Worm (Caenorhabditis elegans) whole organism, L2 larva: ENCODE data around the gene mboa-3.

Source experiments
- F13H6.1 ChIP-seq: sonication (generic microtip); optimal IDR thresholded peaks from 2 replicates; lab custom pipeline; 2016; ENCODE audit warnings: missing genetic modification characterization, missing compliant biosample characterization
- Y55F3AM.14 ChIP-seq: fragments of 200-800 bp; sonication (Bioruptor generic); optimal IDR thresholded peaks from 2 replicates; lab custom pipeline; 2018; ENCODE audit warnings: mild to moderate bottlenecking, missing genetic modification characterization, missing compliant biosample characterization
- ZK546.5 ChIP-seq: sonication (generic microtip); optimal IDR thresholded peaks from 2 replicates; lab custom pipeline; 2017; ENCODE audit warnings: missing biosample characterization, missing genetic modification characterization
- alr-1 ChIP-seq: fragments of 150-350 bp; optimal IDR thresholded peaks from 2 replicates; lab custom pipeline; 2014; ENCODE audit warnings: missing biosample characterization, missing genetic modification characterization
- ceh-16 ChIP-seq: fragments of 150-350 bp; optimal IDR thresholded peaks from 2 replicates; lab custom pipeline; 2014; ENCODE audit warnings: missing biosample characterization, missing genetic modification characterization
- ceh-82 ChIP-seq: fragments of 150-350 bp; optimal IDR thresholded peaks from 2 replicates; lab custom pipeline; 2014; ENCODE audit warnings: missing biosample characterization, missing genetic modification characterization
- crh-2 ChIP-seq: sonication (generic microtip); optimal IDR thresholded peaks from 2 replicates; lab custom pipeline; 2017; ENCODE audit warnings: missing biosample characterization, missing genetic modification characterization
- dmd-4 ChIP-seq: sonication (generic microtip); optimal IDR thresholded peaks from 2 replicates; lab custom pipeline; 2017; ENCODE audit warnings: missing biosample characterization, missing genetic modification characterization
- elt-1 ChIP-seq: fragments of 150-350 bp; optimal IDR thresholded peaks from 2 replicates; lab custom pipeline; 2014; ENCODE audit warnings: missing biosample characterization, missing genetic modification characterization
- elt-3 ChIP-seq: sonication (generic microtip); optimal IDR thresholded peaks from 2 replicates; lab custom pipeline; 2017; ENCODE audit warnings: missing biosample characterization, missing genetic modification characterization
- gmeb-1 ChIP-seq: fragments of 150-350 bp; optimal IDR thresholded peaks from 2 replicates; lab custom pipeline; 2014; ENCODE audit warnings: missing biosample characterization, missing genetic modification characterization
- lin-11 ChIP-seq: fragments of 150-350 bp; sonication (generic microtip); optimal IDR thresholded peaks from 2 replicates; lab custom pipeline; 2014; ENCODE audit warnings: missing biosample characterization, missing genetic modification characterization, inconsistent platforms, mixed read lengths
- lin-13 ChIP-seq: fragments of 150-350 bp; optimal IDR thresholded peaks from 2 replicates; lab custom pipeline; 2014; ENCODE audit warnings: missing biosample characterization, missing genetic modification reagents, missing genetic modification characterization
- lsy-2 ChIP-seq, 2 experiments: fragments of 150-350 bp in 1 of 2; sonication (generic microtip) in 1 of 2; optimal IDR thresholded peaks; 2 replicates each; lab custom pipeline; 2014 to 2017; ENCODE audit warnings: missing biosample characterization in 2 of 2, missing genetic modification characterization in 2 of 2
- mbf-1 ChIP-seq: sonication (generic microtip); optimal IDR thresholded peaks from 2 replicates; lab custom pipeline; 2017; ENCODE audit warnings: missing biosample characterization, missing genetic modification characterization
- mdl-1 ChIP-seq, 2 experiments: fragments of 150-350 bp in 1 of 2; sonication (generic microtip) in 1 of 2; optimal IDR thresholded peaks; 2 replicates each; lab custom pipeline; 2017; ENCODE audit warnings: missing biosample characterization in 2 of 2, missing genetic modification characterization in 2 of 2
- nhr-10 ChIP-seq: sonication (generic microtip); optimal IDR thresholded peaks from 2 replicates; lab custom pipeline; 2017; ENCODE audit warnings: missing biosample characterization, missing genetic modification characterization
- nhr-12 ChIP-seq: fragments of 150-350 bp; optimal IDR thresholded peaks from 2 replicates; lab custom pipeline; 2014; ENCODE audit warnings: missing biosample characterization, missing genetic modification characterization
- nhr-129 ChIP-seq: fragments of 150-350 bp; optimal IDR thresholded peaks from 2 replicates; lab custom pipeline; 2014; ENCODE audit warnings: missing biosample characterization, missing genetic modification characterization
- nhr-21 ChIP-seq: fragments of 150-350 bp; optimal IDR thresholded peaks from 2 replicates; lab custom pipeline; 2014; ENCODE audit warnings: missing biosample characterization, missing genetic modification characterization
- nhr-237 ChIP-seq: fragments of 150-350 bp; optimal IDR thresholded peaks from 2 replicates; lab custom pipeline; 2014; ENCODE audit warnings: missing biosample characterization, missing genetic modification characterization
- nhr-25 ChIP-seq: fragments of 150-350 bp; sonication (generic microtip); optimal IDR thresholded peaks from 3 replicates; lab custom pipeline; 2014; ENCODE audit warnings: missing biosample characterization, missing genetic modification characterization
- nhr-6 ChIP-seq: fragments of 150-350 bp; optimal IDR thresholded peaks from 2 replicates; lab custom pipeline; 2014; ENCODE audit warnings: missing biosample characterization, missing genetic modification characterization
- nhr-77 ChIP-seq: fragments of 150-350 bp; optimal IDR thresholded peaks from 2 replicates; lab custom pipeline; 2014; ENCODE audit warnings: missing biosample characterization, missing genetic modification characterization
- peb-1 ChIP-seq: fragments of 150-350 bp; optimal IDR thresholded peaks from 2 replicates; lab custom pipeline; 2014; ENCODE audit warnings: missing biosample characterization, missing genetic modification characterization
- sem-4 ChIP-seq: fragments of 150-350 bp; optimal IDR thresholded peaks from 2 replicates; lab custom pipeline; 2014; ENCODE audit warnings: missing biosample characterization, missing genetic modification reagents, missing genetic modification characterization
- skn-1 ChIP-seq: sonication (generic microtip); optimal IDR thresholded peaks from 2 replicates; lab custom pipeline; 2017; ENCODE audit warnings: missing biosample characterization, missing genetic modification characterization
- sma-3 ChIP-seq: sonication (generic microtip); optimal IDR thresholded peaks from 2 replicates; lab custom pipeline; 2016; ENCODE audit warnings: missing genetic modification reagents, missing genetic modification characterization, missing compliant biosample characterization
- sma-9 ChIP-seq, 2 experiments: fragments of 150-350 bp in 1 of 2; sonication (generic microtip) in 1 of 2; optimal IDR thresholded peaks; 2 replicates each; lab custom pipeline; 2014 to 2016; ENCODE audit warnings: missing genetic modification characterization in 2 of 2, mild to moderate bottlenecking in 1 of 2, missing biosample characterization in 1 of 2, missing compliant biosample characterization in 1 of 2, missing genetic modification reagents in 1 of 2, moderate library complexity in 1 of 2
- snpc-4 ChIP-seq: fragments of 150-350 bp; optimal IDR thresholded peaks from 2 replicates; lab custom pipeline; 2014; ENCODE audit warnings: missing biosample characterization, missing genetic modification characterization
- unc-39 ChIP-seq: fragments of 150-350 bp; optimal IDR thresholded peaks from 2 replicates; lab custom pipeline; 2014; ENCODE audit warnings: missing biosample characterization, missing genetic modification characterization
- unc-55 ChIP-seq: fragments of 150-350 bp; sonication (generic microtip); optimal IDR thresholded peaks from 3 replicates; lab custom pipeline; 2014; ENCODE audit warnings: missing biosample characterization, missing genetic modification reagents, missing genetic modification characterization
- ztf-11 ChIP-seq: sonication (generic microtip); optimal IDR thresholded peaks from 2 replicates; lab custom pipeline; 2017; ENCODE audit warnings: missing biosample characterization, missing genetic modification characterization
- ztf-4 ChIP-seq: fragments of 150-350 bp; optimal IDR thresholded peaks from 2 replicates; lab custom pipeline; 2014; ENCODE audit warnings: missing biosample characterization, missing genetic modification characterization

The mboa-3 gene

ce11 chrX:5517063-5517462 lies 5.6 kb downstream of the mboa-3 start, which contains the start of gene T23F2.5:
TSS of gene T23F2.5 (minus strand) at chrX:5517163.
- TF ChIP-seq mbf-1 (no peak), ceh-16 (tag; lab: Kevin White, UChicago) (no peak), crh-2 (tag; lab: Kevin White, UChicago) (no peak), dmd-4 (tag; lab: Kevin White, UChicago) (no peak), skn-1 (no peak), lsy-2 (tag; optimal IDR thresholded peaks at IDR 0.05; lab: Kevin White, UChicago) (no peak), nhr-6 (tag; lab: Kevin White, UChicago) (no peak), ZK546.5 (tag; lab: Kevin White, UChicago) (no peak), snpc-4 (no peak), F13H6.1 (tag; lab: Kevin White, UChicago) (no peak), nhr-77 (tag; lab: Kevin White, UChicago) (no peak)

DNA sequence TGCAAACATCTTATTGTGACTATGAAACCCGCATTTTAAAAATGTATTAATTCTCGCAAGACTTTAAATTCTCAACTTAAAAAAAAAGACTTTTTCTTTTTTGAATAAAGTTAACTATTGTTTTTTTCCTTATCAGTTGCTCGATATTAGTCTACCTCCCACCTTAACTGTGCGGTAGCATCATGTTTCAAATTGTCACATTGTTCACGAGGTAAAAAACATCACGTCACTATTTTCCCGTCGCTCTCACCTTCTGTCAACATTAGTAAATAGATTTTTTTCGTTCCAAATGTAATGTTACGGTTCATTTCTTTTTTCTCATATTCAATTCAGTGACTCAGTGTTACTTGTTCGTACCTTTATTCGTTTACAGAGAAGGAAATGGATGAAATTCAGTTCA lies 6.3 kb downstream of the mboa-3 start:
- TF ChIP-seq F13H6.1 (tag; lab: Kevin White, UChicago): no peak
- no peak for TF ChIP-seq mdl-1 (tag; optimal IDR thresholded peaks at IDR 0.05; lab: Kevin White, UChicago)
- TF ChIP-seq mbf-1: no peak
- TF ChIP-seq lin-11 (tag; lab: Kevin White, UChicago): no peak
- TF ChIP-seq dmd-4 (tag; lab: Kevin White, UChicago): no peak
- TF ChIP-seq peb-1 (tag; lab: Kevin White, UChicago): no peak
- TF ChIP-seq crh-2 (tag; lab: Kevin White, UChicago): peak; percentile 42
- no peak for TF ChIP-seq sma-3 (GFP tag; lab: Kevin White, UChicago)
- TF ChIP-seq ceh-16 (tag; lab: Kevin White, UChicago): no peak
- TF ChIP-seq nhr-10 (tag; lab: Kevin White, UChicago): no peak
- TF ChIP-seq nhr-129: peak; percentile 40
- TF ChIP-seq ztf-4 (tag; lab: Kevin White, UChicago): no peak
- no peak for TF ChIP-seq nhr-237 (tag; lab: Kevin White, UChicago)
- no peak for TF ChIP-seq lin-13 (GFP tag; lab: Kevin White, UChicago)
- TF ChIP-seq unc-39 (tag; lab: Kevin White, UChicago): no peak
- TF ChIP-seq nhr-21 (tag; lab: Kevin White, UChicago): no peak
- no peak for TF ChIP-seq alr-1 (tag; lab: Kevin White, UChicago)
- peak; percentile 18 for TF ChIP-seq nhr-25 (tag; lab: Kevin White, UChicago)
- no peak for TF ChIP-seq unc-55 (GFP tag; lab: Kevin White, UChicago)
- no peak for TF ChIP-seq gmeb-1 (tag; lab: Kevin White, UChicago)

ce11 chrX:5515459-5515858 lies 7.2 kb downstream of the mboa-3 start:
- TF ChIP-seq sem-4 (tag; lab: Kevin White, UChicago) (peak; percentile 39), nhr-129 (peak; percentile 3), sma-9 (GFP tag; optimal IDR thresholded peaks at IDR 0.05; lab: Kevin White, UChicago) (peak; percentile 57), sma-9 (tag; optimal IDR thresholded peaks at IDR 0.05; lab: Kevin White, UChicago) (no peak), elt-3 (tag; lab: Kevin White, UChicago) (no peak), ztf-11 (tag; lab: Kevin White, UChicago) (no peak)

- no peak for TF ChIP-seq elt-1 (tag; lab: Kevin White, UChicago)
Observed at ce11 chrX:5514984-5515383, 7.6 kb downstream of the mboa-3 start, which contains the start of gene T23F2.4. TSS of gene T23F2.4 (minus strand) at chrX:5515084.

DNA sequence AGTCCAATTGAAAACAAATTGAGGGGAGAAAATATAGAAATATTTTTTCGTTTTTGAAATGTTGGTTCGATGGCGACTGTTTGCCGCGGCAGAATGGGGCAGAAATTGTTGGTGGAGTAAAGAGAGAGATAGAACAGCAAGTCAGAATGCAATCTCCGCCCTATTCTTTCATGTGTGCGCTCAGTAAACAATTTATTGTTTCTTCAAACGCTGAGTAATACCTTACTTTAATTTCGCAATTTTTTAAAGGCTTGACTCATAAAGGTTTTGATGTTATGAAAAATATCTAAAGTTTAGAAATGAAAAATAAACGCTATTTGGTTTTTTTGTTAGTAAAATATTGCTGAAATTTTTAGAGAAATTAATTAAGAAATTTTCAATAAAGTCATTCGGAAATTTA lies 8.3 kb downstream of the mboa-3 start:
- TF ChIP-seq nhr-12 (tag; lab: Kevin White, UChicago): no peak
- TF ChIP-seq peb-1 (tag; lab: Kevin White, UChicago): no peak
- TF ChIP-seq ceh-82: no peak
- no peak for TF ChIP-seq Y55F3AM.14
- TF ChIP-seq ZK546.5 (tag; lab: Kevin White, UChicago): no peak
- TF ChIP-seq dmd-4 (tag; lab: Kevin White, UChicago): no peak
- TF ChIP-seq sma-9 (GFP tag; optimal IDR thresholded peaks at IDR 0.05; lab: Kevin White, UChicago): no peak
- TF ChIP-seq sma-9 (tag; optimal IDR thresholded peaks at IDR 0.05; lab: Kevin White, UChicago): no peak
- TF ChIP-seq nhr-129: no peak
- no peak for TF ChIP-seq unc-55 (GFP tag; lab: Kevin White, UChicago)
- no peak for TF ChIP-seq elt-3 (tag; lab: Kevin White, UChicago)
